Worm (Caenorhabditis elegans) whole organism, L4/young adult: ENCODE measurements around the gene grp-1.

Experiments
- W03F9.2 ChIP-seq: fragments of 150-350 bp; optimal IDR thresholded peaks from 2 replicates; lab custom pipeline; 2014; ENCODE audit warnings: missing biosample characterization, missing genetic modification characterization
- him-1 ChIP-seq: sonication (generic microtip); optimal IDR thresholded peaks from 2 replicates; lab custom pipeline; 2016; ENCODE audit warnings: missing genotype, missing genetic modification reagents, missing genetic modification characterization, missing compliant biosample characterization

DNA sequence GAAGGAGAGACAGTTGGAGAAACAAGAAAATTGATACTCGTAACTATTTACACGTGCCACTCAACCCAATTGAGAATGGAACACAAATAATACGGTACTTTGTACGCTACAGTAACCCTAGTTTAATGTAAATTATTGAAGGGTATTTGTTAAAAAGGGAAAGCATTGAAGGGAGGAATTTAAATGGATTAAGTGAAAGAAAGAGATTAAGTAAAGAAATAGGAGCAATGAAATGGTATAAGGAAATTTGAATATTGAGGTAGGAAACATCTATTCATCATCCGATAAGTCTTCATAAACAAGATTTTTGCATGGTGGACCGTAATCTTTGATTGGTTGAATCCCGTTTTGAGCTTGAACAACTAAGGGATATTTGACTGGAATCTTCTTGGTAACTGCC is 25.8 kb downstream of the grp-1 start:
- no peak for TF ChIP-seq him-1 (tag; lab: Kevin White, UChicago)
- no peak for TF ChIP-seq W03F9.2
